Worm (Caenorhabditis elegans) whole organism, L2 larva: ENCODE data around the gene T24C4.5.

Source experiments
- R02D3.7 ChIP-seq: fragments of 150-350 bp; optimal IDR thresholded peaks from 2 replicates; lab custom pipeline; 2014; ENCODE audit warnings: missing biosample characterization, missing genetic modification characterization
- ZK546.5 ChIP-seq: sonication (generic microtip); optimal IDR thresholded peaks from 2 replicates; lab custom pipeline; 2017; ENCODE audit warnings: missing biosample characterization, missing genetic modification characterization
- blmp-1 ChIP-seq: sonication (generic microtip); optimal IDR thresholded peaks from 2 replicates; lab custom pipeline; 2017; ENCODE audit warnings: missing genetic modification characterization, mild to moderate bottlenecking, missing compliant biosample characterization, antibody characterized with exemption, moderate library complexity; ENCODE audit not compliant: insufficient read depth
- dmd-4 ChIP-seq: sonication (generic microtip); optimal IDR thresholded peaks from 2 replicates; lab custom pipeline; 2017; ENCODE audit warnings: missing biosample characterization, missing genetic modification characterization
- egl-27 ChIP-seq: sonication (generic microtip); optimal IDR thresholded peaks from 3 replicates; lab custom pipeline; 2017; ENCODE audit warnings: missing biosample characterization, missing genetic modification reagents, missing genetic modification characterization
- nhr-10 ChIP-seq: sonication (generic microtip); optimal IDR thresholded peaks from 2 replicates; lab custom pipeline; 2017; ENCODE audit warnings: missing biosample characterization, missing genetic modification characterization
- nhr-129 ChIP-seq: fragments of 150-350 bp; optimal IDR thresholded peaks from 2 replicates; lab custom pipeline; 2014; ENCODE audit warnings: missing biosample characterization, missing genetic modification characterization
- unc-39 ChIP-seq: fragments of 150-350 bp; optimal IDR thresholded peaks from 2 replicates; lab custom pipeline; 2014; ENCODE audit warnings: missing biosample characterization, missing genetic modification characterization

DNA sequence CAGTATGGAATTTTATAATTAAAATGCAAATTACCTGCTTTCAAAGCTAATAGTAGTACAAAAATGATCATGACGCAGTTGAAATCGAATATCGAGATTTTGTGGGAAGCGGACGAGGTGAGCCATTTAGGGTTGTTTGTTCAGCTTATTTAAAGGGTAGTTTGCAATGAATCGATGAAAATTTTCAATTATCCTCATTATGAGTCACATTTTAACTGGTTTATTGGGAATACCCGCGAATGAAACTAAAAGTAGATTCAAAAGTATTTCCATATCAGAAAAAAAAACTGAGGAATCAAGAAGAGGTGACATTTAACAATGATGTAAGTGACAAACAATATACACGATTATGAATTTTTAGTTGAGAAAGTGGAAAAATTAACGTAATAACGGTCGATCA lies 39.8 kb upstream of the T24C4.5 start, which contains the start of gene F23H11.7:
- TF ChIP-seq R02D3.7, result no peak
- no peak for TF ChIP-seq nhr-129 (tag; lab: Kevin White, UChicago)
- TF ChIP-seq dmd-4, result no peak
- no peak for TF ChIP-seq blmp-1 (tag; lab: Kevin White, UChicago)
- no peak for TF ChIP-seq ZK546.5 (tag; lab: Kevin White, UChicago)
- no peak for TF ChIP-seq nhr-10 (tag; lab: Kevin White, UChicago)
- no peak for TF ChIP-seq unc-39 (tag; lab: Kevin White, UChicago)
- TF ChIP-seq egl-27 (tag; lab: Kevin White, UChicago), result no peak
